Fruit fly (Drosophila melanogaster): ENCODE results near the gene APP-BP1.

dm6 chr3L:11062441-11062840, 35.8 kb upstream of the APP-BP1 start, which contains the start of gene CG32069:
- no peak for TF ChIP-seq pan (optimal IDR thresholded peaks at IDR 0.05)
- no peak for TF ChIP-seq usp (GFP tag; optimal IDR thresholded peaks at IDR 0.05)
- TF ChIP-seq Dll (optimal IDR thresholded peaks at IDR 0.05) = no peak
- no peak for TF ChIP-seq psq (optimal IDR thresholded peaks at IDR 0.05)
